Fruit fly (Drosophila melanogaster) whole organism, embryonic: Measurements from ENCODE around the gene Sec13.

Experiments
- CG13894 ChIP-seq: fragments of 200-800 bp; sonication (Bioruptor generic); optimal IDR thresholded peaks from 3 replicates; lab custom pipeline; 2018; ENCODE audit warnings: missing biosample characterization, mild to moderate bottlenecking, missing genetic modification characterization, moderate library complexity
- CG9797 ChIP-seq: fragments of 200-800 bp; sonication (Bioruptor generic); optimal IDR thresholded peaks from 3 replicates; lab custom pipeline; 2018; ENCODE audit warnings: missing biosample characterization, mild to moderate bottlenecking, missing genetic modification characterization
- Jarid2 ChIP-seq: fragments of 200-800 bp; sonication (Bioruptor generic); optimal IDR thresholded peaks from 3 replicates; lab custom pipeline; 2017; ENCODE audit warnings: mild to moderate bottlenecking, missing biosample characterization, missing genetic modification reagents, missing genetic modification characterization
- Kr ChIP-seq: fragments of 200-800 bp; sonication (Bioruptor generic); optimal IDR thresholded peaks from 2 replicates; lab custom pipeline; 2017; ENCODE audit warnings: missing biosample characterization, mild to moderate bottlenecking, missing genetic modification characterization
- rib ChIP-seq: fragments of 200-800 bp; sonication (Bioruptor generic); IDR thresholded peaks from 2 replicates; pipeline ENCODE4 v1.3.6; 2022; ENCODE audit warnings: missing biosample characterization, missing genetic modification characterization

DNA sequence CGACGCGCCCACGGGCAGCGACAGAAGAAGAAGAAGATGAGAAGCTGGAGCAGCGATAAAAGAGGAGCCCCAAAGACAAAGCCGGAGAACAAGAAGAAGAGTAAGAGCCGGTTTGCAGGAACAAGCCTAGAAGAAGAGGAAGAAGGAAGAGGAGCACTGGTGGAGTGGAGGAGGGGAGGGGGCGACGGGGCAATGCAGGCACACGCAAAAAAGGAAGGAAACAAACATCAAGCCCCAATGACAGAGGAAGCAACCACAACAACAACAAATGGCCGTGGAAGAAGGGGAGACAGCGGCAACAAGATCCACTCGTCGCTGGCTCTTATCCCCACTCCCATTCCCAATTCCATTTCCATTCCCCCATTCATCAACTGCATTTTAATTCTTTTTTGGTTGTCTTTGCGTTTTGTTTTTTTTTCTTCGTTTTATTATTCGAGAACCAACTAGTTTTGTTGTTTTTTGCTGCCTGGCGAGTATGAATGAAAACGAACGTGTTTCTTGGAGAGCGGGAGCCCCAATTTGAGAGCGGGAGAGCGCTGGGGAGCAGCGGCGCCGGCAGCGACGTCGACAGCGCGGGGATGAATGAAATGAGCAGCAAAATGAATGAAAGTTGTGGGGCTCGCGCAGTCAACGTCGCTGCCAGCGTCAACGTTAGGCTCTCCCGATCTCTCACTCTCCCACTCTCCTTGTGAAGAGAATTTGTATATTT, 21.9 kb upstream of the Sec13 start:
- TF ChIP-seq rib (GFP tag; lab: Robert Waterston, UW), result no peak
- no peak for TF ChIP-seq Kr (GFP tag; lab: Kevin White, UChicago)
- no peak for TF ChIP-seq CG9797 (GFP tag; lab: Kevin White, UChicago)
- TF ChIP-seq Jarid2, result no peak
- no peak for TF ChIP-seq CG13894 (tag; lab: Kevin White, UChicago)
